Worm (Caenorhabditis elegans): ENCODE data around the gene dnj-2.
"Not testable (repeated sequence)": the region's sequence is repeated elsewhere in the genome, so short reads cannot be mapped to it uniquely, and the experiment has no call there.

dnj-2 gene

DNA sequence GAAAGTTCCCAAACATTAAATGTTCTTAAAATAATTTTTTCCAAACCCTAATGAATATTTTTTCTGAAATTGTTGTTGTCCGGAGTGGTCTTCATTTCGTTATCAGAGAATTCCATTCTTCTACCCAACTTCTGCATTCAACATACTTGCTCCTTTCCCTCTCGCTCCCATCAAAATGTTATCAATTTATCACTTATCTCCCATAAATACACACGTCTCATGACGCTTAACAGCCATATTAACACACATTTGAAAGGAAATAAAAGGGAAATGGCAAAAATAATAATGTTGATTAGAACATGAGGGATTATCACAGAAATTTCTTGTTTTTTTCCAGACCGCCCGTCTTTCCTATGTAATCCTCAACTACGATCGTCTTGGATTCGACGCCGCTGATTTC lies 24.8 kb downstream of the dnj-2 start:
- TF ChIP-seq unc-62 (GFP tag; optimal IDR thresholded peaks at IDR 0.05) = no peak

DNA sequence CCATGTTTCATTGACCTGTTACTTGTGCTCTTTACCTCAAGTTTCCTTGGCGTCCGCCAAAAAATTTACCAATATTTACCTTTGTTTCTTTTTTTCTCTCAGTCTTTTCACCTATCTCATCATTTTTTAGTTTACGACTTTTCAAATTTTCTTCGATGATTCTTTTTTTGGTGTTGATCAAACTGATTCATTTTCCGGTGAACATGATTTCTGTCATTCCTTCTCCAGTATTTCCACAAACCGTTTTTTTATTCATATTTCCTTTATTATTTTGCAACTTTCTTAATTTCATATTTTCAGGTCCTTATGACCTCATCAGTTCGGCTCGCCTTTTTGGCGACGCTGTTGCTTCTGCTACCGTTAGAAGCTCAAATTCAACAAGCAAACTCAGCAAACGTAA lies 26.3 kb downstream of the dnj-2 start, which contains the start of gene F54D1.6:
Gene F54D1.6, plus strand, starts transcription at position 301 of the 400 bp plus-strand sequence.
- no peak for TF ChIP-seq unc-62 (GFP tag; optimal IDR thresholded peaks at IDR 0.05)

DNA sequence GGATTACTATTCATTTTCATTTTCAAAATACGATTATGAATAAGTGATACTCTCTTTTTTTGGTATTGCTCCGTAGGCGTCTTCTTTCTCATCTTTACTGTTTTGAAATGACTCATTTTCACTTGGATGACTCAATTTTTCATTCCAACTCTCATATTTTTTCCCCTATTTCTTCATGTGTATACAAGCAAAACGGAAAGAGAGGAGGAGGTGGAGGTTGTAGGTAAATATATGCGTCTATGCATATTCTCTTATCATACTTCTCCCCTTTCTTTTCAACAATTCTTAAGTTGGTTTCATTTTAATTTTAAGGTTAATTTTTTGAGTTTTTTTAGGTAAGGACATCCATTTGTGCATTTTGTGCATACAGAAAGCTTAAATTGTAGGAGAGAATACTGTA lies 27.7 kb downstream of the dnj-2 start:
- no peak for TF ChIP-seq unc-62 (GFP tag; optimal IDR thresholded peaks at IDR 0.05)

DNA sequence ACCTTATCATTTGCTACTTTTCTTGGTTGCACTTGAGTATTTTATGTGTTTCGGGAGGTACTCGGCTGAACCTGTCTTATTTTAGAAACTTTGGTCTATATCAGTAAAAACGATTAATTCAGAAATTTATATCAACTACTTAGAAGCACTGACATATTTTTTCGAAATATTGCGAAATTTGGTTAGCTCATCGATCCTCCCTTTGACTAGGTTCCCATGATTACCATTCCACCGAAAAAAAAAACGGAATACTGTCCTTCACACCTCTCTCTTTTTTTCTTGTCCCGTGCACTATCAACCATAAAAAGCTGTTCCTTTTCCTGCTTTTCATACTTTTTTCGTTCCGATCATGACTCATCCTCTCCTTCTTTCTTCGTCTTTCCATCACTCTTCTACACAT lies 28.5 kb downstream of the dnj-2 start:
- no peak for TF ChIP-seq unc-62 (GFP tag; optimal IDR thresholded peaks at IDR 0.05)

DNA sequence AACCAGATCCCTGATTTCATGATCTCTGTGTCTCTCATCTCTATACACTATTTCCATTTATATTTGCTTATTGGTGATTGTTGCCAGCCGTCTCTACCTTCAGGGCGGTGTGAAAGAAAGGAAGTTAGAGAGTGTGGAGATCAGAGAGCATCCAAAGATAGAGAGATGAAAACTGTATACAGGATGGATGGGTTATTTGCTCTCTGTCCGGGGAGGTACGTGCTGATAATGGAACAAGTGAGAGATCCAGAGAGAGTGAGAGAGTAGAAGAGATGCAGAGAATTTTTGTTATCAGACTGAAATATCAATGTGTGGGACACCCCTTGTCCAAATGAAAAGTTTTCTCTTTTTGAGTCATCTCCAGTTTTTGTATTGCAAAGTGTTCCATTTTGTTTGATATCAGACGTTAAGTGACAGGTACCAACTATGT lies 29.7 kb downstream of the dnj-2 start:
- TF ChIP-seq unc-62 (GFP tag; optimal IDR thresholded peaks at IDR 0.05) = no peak

DNA sequence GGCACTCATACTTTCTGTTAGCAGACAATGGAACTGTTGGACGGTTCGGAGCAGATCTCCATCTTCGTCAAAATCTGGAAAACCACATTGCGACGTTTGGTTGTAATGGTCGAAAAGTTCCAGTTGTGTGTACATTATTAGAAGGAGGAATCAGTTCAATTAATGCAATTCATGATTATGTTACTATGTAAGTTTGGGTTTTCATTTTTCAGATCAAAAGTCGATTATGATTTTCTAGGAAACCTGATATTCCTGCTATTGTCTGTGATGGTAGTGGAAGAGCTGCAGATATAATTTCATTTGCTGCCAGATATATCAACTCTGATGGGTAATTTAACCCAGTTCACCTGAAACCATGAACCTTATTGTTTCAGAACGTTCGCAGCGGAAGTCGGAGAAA lies 37.8 kb downstream of the dnj-2 start:
- TF ChIP-seq unc-62 (GFP tag; optimal IDR thresholded peaks at IDR 0.05) = no peak

DNA sequence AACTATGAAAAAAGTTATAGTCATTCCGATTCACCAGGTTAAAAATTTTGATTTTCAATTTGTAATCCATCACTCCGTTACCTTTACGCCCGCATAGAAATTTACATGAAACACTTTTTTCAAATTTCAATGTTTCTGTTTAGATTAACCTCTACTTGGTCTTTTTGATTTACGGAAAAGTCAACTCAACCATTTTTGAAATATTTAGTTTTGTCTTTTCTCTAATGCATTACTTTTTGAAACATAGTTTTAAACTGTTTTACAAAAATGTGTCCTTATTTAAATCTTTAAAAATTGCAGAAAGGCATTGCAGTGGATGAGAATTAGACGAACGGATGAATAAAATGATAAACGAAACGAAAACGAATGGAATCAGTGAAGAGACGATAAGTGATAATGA lies 40.6 kb downstream of the dnj-2 start, which contains the start of gene gtl-2:
Gene gtl-2, plus strand, starts transcription at position 301 of the 400 bp plus-strand sequence.
- no peak for TF ChIP-seq unc-62 (GFP tag; optimal IDR thresholded peaks at IDR 0.05)

DNA sequence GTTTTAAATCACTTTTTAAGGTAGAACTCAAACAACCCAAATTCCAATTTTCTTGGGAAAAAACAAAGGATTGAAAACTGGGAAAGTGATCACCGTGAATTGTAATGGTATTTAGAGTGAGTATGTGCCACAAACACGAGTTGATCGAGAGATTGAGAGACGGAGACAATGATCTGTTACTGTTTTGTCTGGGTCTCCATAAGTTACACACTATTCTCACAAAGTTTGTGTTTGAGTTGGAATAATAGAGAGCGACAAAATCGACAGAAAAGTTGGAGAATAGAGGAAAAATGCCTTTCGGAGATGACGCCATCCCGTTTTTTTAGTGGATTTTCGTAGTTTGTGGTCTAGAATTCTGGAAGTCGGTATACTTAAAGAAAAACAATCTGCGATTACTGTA lies 42.5 kb downstream of the dnj-2 start, which contains the start of gene nhr-7:
Gene nhr-7, minus strand, starts transcription at position 101 of the 400 bp plus-strand sequence.
- TF ChIP-seq unc-62 (GFP tag; optimal IDR thresholded peaks at IDR 0.05) = no peak

DNA sequence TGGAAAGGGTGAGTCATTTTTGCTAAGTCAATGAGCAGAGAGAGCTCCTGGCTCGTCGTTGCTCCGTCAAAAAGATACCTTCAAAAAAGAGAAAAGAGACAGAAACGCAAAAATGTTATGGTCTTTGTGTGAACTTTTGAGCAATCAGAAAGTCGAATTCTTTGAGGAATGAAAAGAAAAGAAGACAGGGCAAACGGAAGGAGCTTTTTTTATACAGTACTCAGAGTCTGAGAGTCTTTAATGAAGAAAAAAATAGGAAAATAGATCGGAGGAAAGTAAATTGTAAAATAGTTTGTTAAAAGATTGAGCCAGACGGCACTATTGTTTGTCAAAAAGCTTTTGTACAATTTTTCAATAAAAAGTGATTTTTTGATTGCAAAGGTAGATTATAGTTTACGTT lies 44.3 kb downstream of the dnj-2 start:
- TF ChIP-seq unc-62 (GFP tag; optimal IDR thresholded peaks at IDR 0.05) = no peak

DNA sequence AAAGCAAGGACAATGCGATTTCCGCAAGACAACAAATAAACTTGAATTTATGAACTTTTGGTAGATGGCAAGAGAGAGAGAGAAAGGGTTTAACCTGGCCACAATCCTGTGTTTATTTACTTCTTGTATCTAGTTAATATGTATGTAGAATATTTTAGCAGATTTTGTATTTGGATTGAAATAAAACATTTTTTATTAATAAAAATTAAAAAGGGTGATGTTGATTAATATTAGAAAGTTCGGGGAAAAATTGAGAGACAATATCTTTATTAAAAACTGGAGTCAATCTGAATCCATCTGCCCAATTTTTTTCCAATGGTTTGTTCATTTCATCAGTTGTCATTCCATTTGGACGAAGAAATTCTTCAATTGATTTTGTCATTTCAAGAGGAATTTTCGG lies 47.7 kb downstream of the dnj-2 start, which contains the start of gene col-127:
Gene col-127, minus strand, starts transcription at position 101 of the 400 bp plus-strand sequence.
- TF ChIP-seq unc-62 (GFP tag; optimal IDR thresholded peaks at IDR 0.05) = no peak

DNA sequence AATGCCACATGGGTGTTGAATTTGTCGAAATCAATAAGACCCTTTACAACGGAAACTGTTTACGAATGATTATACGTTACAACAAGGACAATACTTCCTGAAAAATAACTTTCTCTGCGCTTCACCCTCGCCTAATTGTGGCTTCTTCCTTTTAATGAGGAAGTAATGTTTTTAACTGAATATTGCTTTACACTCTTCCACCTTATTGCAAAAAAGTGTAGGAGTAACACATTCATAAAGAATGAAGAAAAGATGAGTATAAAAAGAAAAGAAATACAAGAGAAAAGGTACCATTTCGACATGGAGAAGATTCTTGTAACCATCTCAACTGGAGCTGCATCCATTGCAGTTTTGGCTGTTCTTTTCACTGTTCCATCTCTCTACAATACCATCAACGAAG lies 50.7 kb downstream of the dnj-2 start, which contains the start of gene col-126:
Gene col-126, plus strand, starts transcription at position 301 of the 400 bp plus-strand sequence.
- not testable (repeated sequence) for TF ChIP-seq unc-62 (GFP tag; optimal IDR thresholded peaks at IDR 0.05)
